Worm (Caenorhabditis elegans) whole organism, L4 larva: ENCODE results near the gene dod-24.

Experiments
- F37D6.2 ChIP-seq: sonication (generic microtip); optimal IDR thresholded peaks from 2 replicates; lab custom pipeline; 2016; ENCODE audit warnings: mild to moderate bottlenecking, missing genetic modification characterization, missing compliant biosample characterization
- T26A8.4 ChIP-seq: fragments of 200-800 bp; sonication (Bioruptor generic); IDR thresholded peaks from 2 replicates; pipeline ENCODE4 v1.3.6; 2022; ENCODE audit warnings: missing genetic modification characterization, missing compliant biosample characterization
- Y105C5A.15 ChIP-seq: fragments of 200-800 bp; sonication (Bioruptor generic); IDR thresholded peaks from 2 replicates; pipeline ENCODE4 v1.3.6; 2022; ENCODE audit warnings: missing genetic modification characterization, missing compliant biosample characterization
- Y48G9A.11 ChIP-seq: fragments of 200-800 bp; sonication (Bioruptor generic); IDR thresholded peaks from 2 replicates; pipeline ENCODE4 v1.3.6; 2022; ENCODE audit warnings: missing genetic modification reagents, missing genetic modification characterization, missing compliant biosample characterization
- Y75B8A.6 ChIP-seq: fragments of 200-800 bp; sonication (Bioruptor generic); IDR thresholded peaks from 2 replicates; pipeline ENCODE4 v1.3.6; 2022; ENCODE audit warnings: missing genetic modification reagents, missing genetic modification characterization, missing compliant biosample characterization
- ceh-20 ChIP-seq: fragments of 200-800 bp; sonication (Bioruptor generic); IDR thresholded peaks from 2 replicates; pipeline ENCODE4 v1.3.6; 2022; ENCODE audit warnings: missing genetic modification reagents, missing genetic modification characterization, missing compliant biosample characterization
- ceh-28 ChIP-seq: fragments of 150-350 bp; optimal IDR thresholded peaks from 2 replicates; lab custom pipeline; 2014; ENCODE audit warnings: missing biosample characterization, missing genetic modification reagents, missing genetic modification characterization
- ceh-82 ChIP-seq: sonication (generic microtip); optimal IDR thresholded peaks from 2 replicates; lab custom pipeline; 2017; ENCODE audit warnings: missing biosample characterization, missing genetic modification characterization
- cey-2 ChIP-seq: sonication (generic microtip); optimal IDR thresholded peaks from 3 replicates; lab custom pipeline; 2017; ENCODE audit warnings: missing genetic modification characterization, mild to moderate bottlenecking, missing compliant biosample characterization, antibody characterized with exemption, borderline replicate concordance; ENCODE audit not compliant: insufficient read depth
- daf-16 ChIP-seq, 3 experiments: sonication (generic microtip); optimal IDR thresholded peaks; 2 replicates each; lab custom pipeline; 2016 to 2017; ENCODE audit warnings: missing genetic modification characterization in 3 of 3, missing genetic modification reagents in 3 of 3, mild to moderate bottlenecking in 2 of 3, missing compliant biosample characterization in 2 of 3, missing biosample characterization in 1 of 3, moderate library complexity in 1 of 3
- dmd-6 ChIP-seq: fragments of 200-800 bp; sonication (Bioruptor generic); IDR thresholded peaks from 2 replicates; pipeline ENCODE4 v1.3.6; 2022; ENCODE audit warnings: missing genetic modification reagents, missing genetic modification characterization, missing compliant biosample characterization
- dmd-9 ChIP-seq: fragments of 200-800 bp; sonication (Bioruptor generic); IDR thresholded peaks from 2 replicates; pipeline ENCODE4 v1.3.6; 2022; ENCODE audit warnings: missing genetic modification reagents, missing genetic modification characterization, missing compliant biosample characterization
- duxl-1 ChIP-seq: sonication (generic microtip); optimal IDR thresholded peaks from 2 replicates; lab custom pipeline; 2016; ENCODE audit warnings: mild to moderate bottlenecking, missing genetic modification characterization, moderate library complexity, missing compliant biosample characterization; ENCODE audit not compliant: poor library complexity
- dve-1 ChIP-seq: sonication (generic microtip); optimal IDR thresholded peaks from 2 replicates; lab custom pipeline; 2017; ENCODE audit warnings: antibody characterized with exemption, mild to moderate bottlenecking, missing genetic modification characterization, missing compliant biosample characterization; ENCODE audit not compliant: insufficient read depth
- fos-1 ChIP-seq: fragments of 150-350 bp; optimal IDR thresholded peaks from 2 replicates; lab custom pipeline; 2014; ENCODE audit warnings: missing biosample characterization, missing genetic modification characterization
- lin-1 ChIP-seq: fragments of 200-800 bp; sonication (Bioruptor generic); IDR thresholded peaks from 2 replicates; pipeline ENCODE4 v1.3.6; 2022; ENCODE audit warnings: missing genetic modification reagents, missing genetic modification characterization, missing compliant biosample characterization
- lin-15B ChIP-seq: fragments of 150-350 bp; sonication (generic microtip); optimal IDR thresholded peaks from 3 replicates; lab custom pipeline; 2014; ENCODE audit warnings: missing biosample characterization, missing genetic modification characterization
- madf-5 ChIP-seq, 2 experiments: fragments of 200-800 bp; sonication (Bioruptor generic); IDR thresholded peaks; 2 replicates each; pipeline ENCODE4 v1.3.6; 2022; ENCODE audit warnings: missing compliant biosample characterization in 2 of 2, missing genetic modification characterization in 2 of 2
- mep-1 ChIP-seq: fragments of 150-350 bp; sonication (generic microtip); optimal IDR thresholded peaks from 3 replicates; lab custom pipeline; 2014; ENCODE audit warnings: missing biosample characterization, missing genetic modification characterization
- mes-2 ChIP-seq: sonication (generic microtip); optimal IDR thresholded peaks from 2 replicates; lab custom pipeline; 2016; ENCODE audit warnings: missing genotype, mild to moderate bottlenecking, missing genetic modification characterization, missing compliant biosample characterization; ENCODE audit not compliant: poor library complexity, severe bottlenecking
- nhr-11 ChIP-seq: fragments of 150-350 bp; optimal IDR thresholded peaks from 2 replicates; lab custom pipeline; 2014; ENCODE audit warnings: missing biosample characterization, missing genetic modification characterization
- nhr-111 ChIP-seq: fragments of 200-800 bp; sonication (Bioruptor generic); optimal IDR thresholded peaks from 2 replicates; lab custom pipeline; 2018; ENCODE audit warnings: mild to moderate bottlenecking, missing genetic modification characterization, missing compliant biosample characterization
- nhr-237 ChIP-seq: sonication (generic microtip); optimal IDR thresholded peaks from 2 replicates; lab custom pipeline; 2017; ENCODE audit warnings: missing biosample characterization, missing genetic modification characterization
- nhr-41 ChIP-seq: fragments of 200-800 bp; sonication (Bioruptor generic); IDR thresholded peaks from 2 replicates; pipeline ENCODE4 v1.3.6; 2022; ENCODE audit warnings: missing genetic modification reagents, missing genetic modification characterization, missing compliant biosample characterization
- nhr-42 ChIP-seq: fragments of 200-800 bp; sonication (Bioruptor generic); IDR thresholded peaks from 2 replicates; pipeline ENCODE4 v1.3.6; 2022; ENCODE audit warnings: missing genetic modification characterization, missing compliant biosample characterization
- nhr-48 ChIP-seq: sonication (generic microtip); optimal IDR thresholded peaks from 2 replicates; lab custom pipeline; 2016; ENCODE audit warnings: mild to moderate bottlenecking, missing genetic modification characterization, missing compliant biosample characterization
- nhr-76 ChIP-seq: fragments of 150-350 bp; optimal IDR thresholded peaks from 2 replicates; lab custom pipeline; 2014; ENCODE audit warnings: missing biosample characterization, missing genetic modification characterization
- nhr-77 ChIP-seq: fragments of 150-350 bp; optimal IDR thresholded peaks from 2 replicates; lab custom pipeline; 2014; ENCODE audit warnings: missing biosample characterization, missing genetic modification characterization
- rbr-2 ChIP-seq: sonication (generic microtip); optimal IDR thresholded peaks from 2 replicates; lab custom pipeline; 2016; ENCODE audit warnings: missing genotype, missing genetic modification characterization, missing compliant biosample characterization
- sdz-12 ChIP-seq: fragments of 200-800 bp; sonication (Bioruptor generic); optimal IDR thresholded peaks from 2 replicates; lab custom pipeline; 2018; ENCODE audit warnings: mild to moderate bottlenecking, missing genetic modification characterization, missing compliant biosample characterization
- snpc-4 ChIP-seq: fragments of 150-350 bp; optimal IDR thresholded peaks from 2 replicates; lab custom pipeline; 2014; ENCODE audit warnings: missing biosample characterization, missing genetic modification characterization
- spr-1 ChIP-seq: sonication (generic microtip); optimal IDR thresholded peaks from 2 replicates; lab custom pipeline; 2016; ENCODE audit warnings: mild to moderate bottlenecking, missing genetic modification characterization, missing compliant biosample characterization
- tag-97 ChIP-seq: fragments of 200-800 bp; sonication (Bioruptor generic); IDR thresholded peaks from 2 replicates; pipeline ENCODE4 v1.3.6; 2022; ENCODE audit warnings: missing genetic modification characterization, missing compliant biosample characterization
- vab-7 ChIP-seq: fragments of 200-800 bp; sonication (Bioruptor generic); IDR thresholded peaks from 2 replicates; pipeline ENCODE4 v1.3.6; 2022; ENCODE audit warnings: missing genetic modification reagents, missing genetic modification characterization, missing compliant biosample characterization
- zfp-3 ChIP-seq: fragments of 200-800 bp; sonication (Bioruptor generic); conservative IDR thresholded peaks from 2 replicates; pipeline ENCODE4 v1.3.6; 2022; ENCODE audit warnings: missing genetic modification reagents, missing genetic modification characterization, missing compliant biosample characterization
- zip-2 ChIP-seq: fragments of 150-350 bp; optimal IDR thresholded peaks from 2 replicates; lab custom pipeline; 2014; ENCODE audit warnings: missing biosample characterization, missing genetic modification characterization

The dod-24 gene

DNA sequence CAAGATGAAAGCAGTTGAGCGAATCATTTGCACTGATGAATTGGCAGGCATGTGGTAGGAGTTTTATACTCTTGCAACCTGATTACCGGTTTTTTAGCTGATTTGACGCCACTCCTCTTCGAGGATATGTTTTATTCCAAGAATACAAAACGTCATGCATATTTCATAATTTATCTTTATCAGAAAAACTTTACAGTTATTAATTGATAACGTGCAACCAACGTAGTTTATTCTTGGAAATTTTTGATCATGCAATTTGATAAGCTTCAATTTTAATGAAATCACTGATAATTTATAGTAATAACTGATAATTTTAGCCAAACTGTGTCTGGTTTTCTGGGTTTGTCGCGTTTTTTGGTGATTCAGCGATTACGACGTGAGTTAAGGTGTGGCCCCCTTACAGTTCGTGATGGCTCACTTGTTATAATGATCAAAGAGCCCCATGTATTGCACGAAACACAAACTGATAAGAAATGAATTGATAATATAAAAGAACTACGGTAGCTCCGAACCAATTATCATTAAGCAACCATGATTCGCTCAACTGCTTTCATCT lies 4.9 kb downstream of the dod-24 start, which contains the start of the genes cld-1 and dod-21 (continued):
- TF ChIP-seq lin-1 = 0 out of 2 replicates have a peak, but pooled peaks have one; percentile 20
- TF ChIP-seq fos-1 (tag; lab: Kevin White, UChicago) = no peak
- no peak for TF ChIP-seq dmd-9 (GFP tag; lab: Robert Waterston, UW)
- no peak for TF ChIP-seq nhr-76
- no peak for TF ChIP-seq nhr-48 (tag; lab: Kevin White, UChicago)
- TF ChIP-seq sdz-12 (GFP tag; lab: Kevin White, UChicago) = no peak
- TF ChIP-seq daf-16 (GFP tag; optimal IDR thresholded peaks at IDR 0.05; lab: Kevin White, UChicago) = no peak
- TF ChIP-seq daf-16 (tag; optimal IDR thresholded peaks at IDR 0.05; lab: Kevin White, UChicago) = peak; percentile 47
- peak; percentile 63 for TF ChIP-seq dve-1 (tag; lab: Kevin White, UChicago)
- TF ChIP-seq nhr-77 = peak; percentile 11
- TF ChIP-seq Y75B8A.6 (GFP tag; lab: Robert Waterston, UW) = no peak
- no peak for TF ChIP-seq zfp-3
- no peak for TF ChIP-seq nhr-42 (GFP tag; lab: Robert Waterston, UW)

DNA sequence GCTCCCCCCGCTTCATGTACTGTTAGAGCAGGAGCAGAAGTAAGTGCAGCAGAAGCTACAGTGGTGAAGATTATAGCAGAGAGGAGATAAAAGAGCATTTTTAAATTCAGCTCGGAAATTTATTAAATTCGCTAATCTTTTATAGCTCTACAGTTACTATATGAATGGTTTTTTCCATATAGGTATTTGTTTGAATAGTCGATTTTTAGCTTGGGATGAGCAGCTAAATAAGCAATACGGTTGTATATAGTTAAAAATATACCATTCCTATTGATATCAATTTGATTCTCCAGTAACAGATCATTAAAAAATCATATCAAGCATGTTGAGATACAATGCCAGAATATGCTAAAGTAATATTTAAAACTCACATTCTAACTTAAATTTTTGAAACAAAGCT lies 14.5 kb downstream of the dod-24 start, which contains the start of gene srlf-5:
srlf-5 (minus strand) TSS at position 101 of the 400 bp plus-strand sequence.
- TF ChIP-seq nhr-111 (GFP tag; lab: Kevin White, UChicago) (no peak), ceh-20 (no peak), nhr-48 (tag; lab: Kevin White, UChicago) (no peak), cey-2 (tag; lab: Kevin White, UChicago) (no peak), vab-7 (GFP tag; lab: Robert Waterston, UW) (no peak), dmd-6 (no peak), nhr-41 (GFP tag; lab: Robert Waterston, UW) (no peak), mes-2 (tag; lab: Kevin White, UChicago) (no peak), duxl-1 (no peak), nhr-11 (tag; lab: Kevin White, UChicago) (no peak), T26A8.4 (no peak), nhr-237 (no peak), Y48G9A.11 (GFP tag; lab: Robert Waterston, UW) (no peak)

DNA sequence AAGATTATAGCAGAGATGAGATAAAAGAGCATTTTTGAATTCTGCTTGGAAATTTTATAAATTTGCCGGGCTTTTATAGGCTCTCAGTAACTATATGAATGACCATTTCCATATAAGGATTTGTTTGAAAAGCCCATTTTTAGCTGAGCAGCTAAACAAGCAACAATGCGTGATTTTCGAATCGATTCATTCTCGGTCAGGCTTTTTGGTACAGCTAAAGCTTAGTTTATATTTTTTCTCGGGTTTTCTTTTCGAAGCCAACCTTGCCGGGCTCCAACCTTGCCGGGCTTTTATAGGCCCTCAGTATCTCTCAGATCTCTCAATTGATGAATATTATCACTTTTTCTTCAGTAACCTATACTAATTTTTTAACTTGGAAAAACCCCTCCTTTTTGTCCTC lies 16.8 kb downstream of the dod-24 start, which contains the start of gene srlf-4:
srlf-4 (minus strand) TSS at position 101 of the 400 bp plus-strand sequence.
- no peak for TF ChIP-seq snpc-4
- no peak for TF ChIP-seq daf-16 (GFP tag; optimal IDR thresholded peaks at IDR 0.05; lab: Kevin White, UChicago)
- no peak for TF ChIP-seq daf-16 (tag; optimal IDR thresholded peaks at IDR 0.05; lab: Kevin White, UChicago)
- no peak for TF ChIP-seq nhr-11 (tag; lab: Kevin White, UChicago)
- TF ChIP-seq spr-1 (tag; lab: Kevin White, UChicago) = no peak
- no peak for TF ChIP-seq tag-97 (GFP tag; lab: Robert Waterston, UW)
- TF ChIP-seq nhr-41 (GFP tag; lab: Robert Waterston, UW) = no peak
- TF ChIP-seq ceh-82 (tag; lab: Kevin White, UChicago) = no peak
- no peak for TF ChIP-seq rbr-2 (tag; lab: Kevin White, UChicago)
- TF ChIP-seq lin-15B = no peak
- no peak for TF ChIP-seq ceh-28 (tag; lab: Kevin White, UChicago)
- TF ChIP-seq madf-5 (GFP tag; IDR thresholded peaks at IDR 0.05; lab: Robert Waterston, UW) = no peak
- TF ChIP-seq mep-1 (tag; lab: Kevin White, UChicago) = no peak
- no peak for TF ChIP-seq F37D6.2 (tag; lab: Kevin White, UChicago)
- TF ChIP-seq zip-2 (tag; lab: Kevin White, UChicago) = no peak
- no peak for TF ChIP-seq dve-1 (tag; lab: Kevin White, UChicago)
- TF ChIP-seq Y105C5A.15 (GFP tag; lab: Robert Waterston, UW) = no peak
